Fruit fly (Drosophila melanogaster) whole organism, pupa: ENCODE data around the gene CG9030.

ENCODE experiments used
- CG10348 ChIP-seq: fragments of 200-800 bp; sonication (Bioruptor generic); IDR thresholded peaks from 2 replicates; pipeline ENCODE4 v1.3.6; 2022; ENCODE audit warnings: missing biosample characterization, missing genetic modification characterization
- CG12605 ChIP-seq: fragments of 200-800 bp; sonication (Bioruptor generic); IDR thresholded peaks from 2 replicates; pipeline ENCODE4 v1.3.6; 2022; ENCODE audit warnings: missing biosample characterization, missing genetic modification characterization
- CG13204 ChIP-seq: fragments of 200-800 bp; sonication (Bioruptor generic); optimal IDR thresholded peaks from 2 replicates; lab custom pipeline; 2018; ENCODE audit warnings: missing biosample characterization, mild to moderate bottlenecking, missing genetic modification characterization, moderate library complexity
- CG15710 ChIP-seq: fragments of 200-800 bp; sonication (Bioruptor generic); optimal IDR thresholded peaks from 2 replicates; lab custom pipeline; 2018; ENCODE audit warnings: missing biosample characterization, mild to moderate bottlenecking, missing genetic modification characterization, moderate library complexity
- CG32121 ChIP-seq: fragments of 200-800 bp; sonication (Bioruptor generic); IDR thresholded peaks from 2 replicates; pipeline ENCODE4 v1.3.6; 2022; ENCODE audit warnings: missing biosample characterization, missing genetic modification characterization
- CG8159 ChIP-seq: fragments of 200-800 bp; sonication (Bioruptor generic); optimal IDR thresholded peaks from 3 replicates; lab custom pipeline; 2018; ENCODE audit warnings: missing biosample characterization, mild to moderate bottlenecking, missing genetic modification characterization, moderate library complexity
- CG8301 ChIP-seq: fragments of 200-800 bp; sonication (Bioruptor generic); optimal IDR thresholded peaks from 2 replicates; lab custom pipeline; 2018; ENCODE audit warnings: missing biosample characterization, mild to moderate bottlenecking, missing genetic modification characterization
- CG9948 ChIP-seq: fragments of 200-800 bp; sonication (Bioruptor generic); optimal IDR thresholded peaks from 2 replicates; lab custom pipeline; 2018; ENCODE audit warnings: missing biosample characterization, mild to moderate bottlenecking, missing genetic modification characterization, moderate library complexity
- D1 ChIP-seq: fragments of 200-800 bp; sonication (Bioruptor generic); optimal IDR thresholded peaks from 2 replicates; lab custom pipeline; 2018; ENCODE audit warnings: missing biosample characterization, mild to moderate bottlenecking, missing genetic modification characterization, moderate library complexity
- EcR ChIP-seq: fragments of 200-800 bp; sonication (Bioruptor generic); optimal IDR thresholded peaks from 3 replicates; lab custom pipeline; 2019; ENCODE audit warnings: missing biosample characterization, missing genetic modification characterization, mild to moderate bottlenecking, moderate library complexity, missing genetic modification reagents
- Ets98B ChIP-seq: fragments of 200-800 bp; sonication (Bioruptor generic); IDR thresholded peaks from 2 replicates; pipeline ENCODE4 v1.3.6; 2022; ENCODE audit warnings: missing biosample characterization, missing genetic modification characterization
- Pif1A ChIP-seq: fragments of 200-800 bp; sonication (Bioruptor generic); optimal IDR thresholded peaks from 3 replicates; lab custom pipeline; 2016; ENCODE audit warnings: missing biosample characterization, missing genetic modification characterization
- rn ChIP-seq: fragments of 200-800 bp; sonication (Bioruptor generic); IDR thresholded peaks from 2 replicates; pipeline ENCODE4 v1.3.6; 2022; ENCODE audit warnings: missing biosample characterization, missing genetic modification characterization

- TF ChIP-seq CG8159, result peak; percentile 76
- TF ChIP-seq D1 (tag; lab: Kevin White, UChicago), result peak; percentile 39
- peak; percentile 60 for TF ChIP-seq CG15710 (tag; lab: Kevin White, UChicago)
- TF ChIP-seq CG12605, result peak; percentile 82
- peak; percentile 67 for TF ChIP-seq CG9948
- TF ChIP-seq Ets98B (GFP tag; lab: Robert Waterston, UW), result peak; percentile 87
- no peak for TF ChIP-seq CG13204 (GFP tag; lab: Kevin White, UChicago)
- peak; percentile 79 for TF ChIP-seq Pif1A (GFP tag; lab: Kevin White, UChicago)
- TF ChIP-seq CG8301, result peak; percentile 81
- TF ChIP-seq EcR, result no peak
- peak; percentile 88 for TF ChIP-seq CG32121 (GFP tag; lab: Robert Waterston, UW)
- peak; percentile 58 for TF ChIP-seq rn (GFP tag; lab: Robert Waterston, UW)
- TF ChIP-seq CG10348 (GFP tag; lab: Robert Waterston, UW), result peak; percentile 67
Observed at dm6 chrX:14952097-14952844, 2.6 kb downstream of the CG9030 start.
